Fruit fly (Drosophila melanogaster) whole organism, adult: ENCODE data around the gene CG14414.
A peak's percentile ranks its signal among the peaks of the same experiment; 100 is the strongest.

Experiments
- CG11617 ChIP-seq: fragments of 200-800 bp; sonication (Bioruptor generic); optimal IDR thresholded peaks from 2 replicates; lab custom pipeline; 2017; ENCODE audit warnings: mild to moderate bottlenecking, missing biosample characterization, missing genetic modification reagents, missing genetic modification characterization
- CG12768 ChIP-seq: fragments of 200-800 bp; sonication (Bioruptor generic); optimal IDR thresholded peaks from 2 replicates; lab custom pipeline; 2017; ENCODE audit warnings: missing biosample characterization, missing genetic modification characterization, mild to moderate bottlenecking, moderate library complexity, missing genetic modification reagents
- CG14711 ChIP-seq: fragments of 200-800 bp; sonication (Bioruptor generic); optimal IDR thresholded peaks from 2 replicates; lab custom pipeline; 2018; ENCODE audit warnings: missing biosample characterization, mild to moderate bottlenecking, missing genetic modification characterization, moderate library complexity
- CG1620 ChIP-seq: fragments of 200-800 bp; sonication (Bioruptor generic); optimal IDR thresholded peaks from 2 replicates; lab custom pipeline; 2016; ENCODE audit warnings: missing biosample characterization, missing genetic modification characterization
- CG33017 ChIP-seq: fragments of 200-800 bp; sonication (Bioruptor generic); optimal IDR thresholded peaks from 2 replicates; lab custom pipeline; 2018; ENCODE audit warnings: missing biosample characterization, mild to moderate bottlenecking, missing genetic modification characterization, moderate library complexity
- CG5204 ChIP-seq: fragments of 200-800 bp; sonication (Bioruptor generic); optimal IDR thresholded peaks from 2 replicates; lab custom pipeline; 2016; ENCODE audit warnings: missing biosample characterization, missing genetic modification characterization
- CG7045 ChIP-seq: fragments of 200-800 bp; sonication (Bioruptor generic); optimal IDR thresholded peaks from 2 replicates; lab custom pipeline; 2017; ENCODE audit warnings: missing biosample characterization, mild to moderate bottlenecking, missing genetic modification characterization
- CG7101 ChIP-seq: fragments of 200-800 bp; sonication (Bioruptor generic); optimal IDR thresholded peaks from 2 replicates; lab custom pipeline; 2018; ENCODE audit warnings: missing biosample characterization, mild to moderate bottlenecking, missing genetic modification characterization, moderate library complexity
- Clk ChIP-seq: fragments of 200-800 bp; sonication (Bioruptor generic); optimal IDR thresholded peaks from 2 replicates; lab custom pipeline; 2017; ENCODE audit warnings: missing biosample characterization, missing genetic modification characterization
- Crg-1 ChIP-seq: fragments of 200-800 bp; sonication (Bioruptor generic); optimal IDR thresholded peaks from 2 replicates; lab custom pipeline; 2016; ENCODE audit warnings: missing biosample characterization, missing genetic modification characterization
- Hr96 ChIP-seq: fragments of 200-800 bp; sonication (Bioruptor generic); optimal IDR thresholded peaks from 2 replicates; lab custom pipeline; 2016; ENCODE audit warnings: missing biosample characterization, missing genetic modification characterization
- Mnt ChIP-seq: fragments of 200-800 bp; sonication (Bioruptor generic); optimal IDR thresholded peaks from 2 replicates; lab custom pipeline; 2016; ENCODE audit warnings: missing biosample characterization, mild to moderate bottlenecking, missing genetic modification characterization
- bab1 ChIP-seq: fragments of 200-800 bp; sonication (Bioruptor generic); optimal IDR thresholded peaks from 3 replicates; lab custom pipeline; 2019; ENCODE audit warnings: missing biosample characterization, mild to moderate bottlenecking, missing genetic modification characterization, moderate library complexity
- cic ChIP-seq: fragments of 200-800 bp; sonication (Bioruptor generic); optimal IDR thresholded peaks from 2 replicates; lab custom pipeline; 2017; ENCODE audit warnings: missing biosample characterization, mild to moderate bottlenecking, missing genetic modification characterization, moderate library complexity
- cnc ChIP-seq, 2 experiments: fragments of >200 bp; optimal IDR thresholded peaks; 2 replicates each; lab custom pipeline; 2017
- kay ChIP-seq: fragments of 200-800 bp; sonication (Bioruptor generic); peaks from one replicate; lab custom pipeline; 2016; ENCODE audit warnings: missing biosample characterization, missing genetic modification characterization, borderline replicate concordance
- ovo ChIP-seq: fragments of 200-800 bp; sonication (Bioruptor generic); optimal IDR thresholded peaks from 2 replicates; lab custom pipeline; 2016; ENCODE audit warnings: missing biosample characterization, missing genetic modification characterization
- pad ChIP-seq: fragments of 200-800 bp; sonication (Bioruptor generic); optimal IDR thresholded peaks from 3 replicates; lab custom pipeline; 2017; ENCODE audit warnings: missing biosample characterization, missing genetic modification characterization, mild to moderate bottlenecking, moderate library complexity, missing genetic modification reagents
- tj ChIP-seq: fragments of 200-800 bp; sonication (Bioruptor generic); optimal IDR thresholded peaks from 3 replicates; lab custom pipeline; 2017; ENCODE audit warnings: missing biosample characterization, mild to moderate bottlenecking, missing genetic modification characterization, moderate library complexity
- toe ChIP-seq: fragments of 200-800 bp; sonication (Bioruptor generic); optimal IDR thresholded peaks from 2 replicates; lab custom pipeline; 2016; ENCODE audit warnings: missing biosample characterization, missing genetic modification characterization

The CG14414 gene

dm6 chrX:14580359-14580961, at the start of gene CG14414:
CG14414 (plus strand) TSS chrX:14580600.
- TF ChIP-seq Hr96 (no peak), cic (GFP tag; lab: Kevin White, UChicago) (no peak), kay (GFP tag; lab: Kevin White, UChicago) (no peak), ovo (GFP tag; lab: Kevin White, UChicago) (no peak), CG33017 (tag; lab: Kevin White, UChicago) (no peak), CG11617 (GFP tag; lab: Kevin White, UChicago) (no peak), cnc (optimal IDR thresholded peaks at IDR 0.05; lab: Kevin White, UChicago) (no peak), Crg-1 (GFP tag; lab: Kevin White, UChicago) (no peak), CG1620 (GFP tag; lab: Kevin White, UChicago) (no peak), bab1 (GFP tag; lab: Kevin White, UChicago) (no peak), CG14711 (tag; lab: Kevin White, UChicago) (no peak), tj (no peak), CG7101 (no peak), CG12768 (GFP tag; lab: Kevin White, UChicago) (no peak)

dm6 chrX:14582784-14583699, 2.6 kb downstream of the CG14414 start, which contains the start of the genes mRpS25 and nmdyn-D6:
mRpS25 (minus strand) TSS chrX:14582982.
nmdyn-D6 (plus strand) TSS chrX:14583677.
- TF ChIP-seq toe (GFP tag; lab: Kevin White, UChicago) (peak; percentile 53), kay (GFP tag; lab: Kevin White, UChicago) (peak; percentile 38), Clk (GFP tag; lab: Kevin White, UChicago) (no peak), CG7101 (no peak), pad (GFP tag; lab: Kevin White, UChicago) (no peak), CG5204 (GFP tag; lab: Kevin White, UChicago) (peak; percentile 14), CG14711 (tag; lab: Kevin White, UChicago) (no peak), Mnt (GFP tag; lab: Kevin White, UChicago) (no peak), bab1 (GFP tag; lab: Kevin White, UChicago) (no peak)

- TF ChIP-seq kay (GFP tag; lab: Kevin White, UChicago) (no peak), CG11617 (GFP tag; lab: Kevin White, UChicago) (no peak), CG5204 (GFP tag; lab: Kevin White, UChicago) (no peak), Crg-1 (GFP tag; lab: Kevin White, UChicago) (no peak), cic (GFP tag; lab: Kevin White, UChicago) (no peak), toe (GFP tag; lab: Kevin White, UChicago) (no peak), cnc (optimal IDR thresholded peaks at IDR 0.05; lab: Kevin White, UChicago) (no peak), Hr96 (no peak), Clk (GFP tag; lab: Kevin White, UChicago) (no peak), CG7101 (no peak), CG33017 (tag; lab: Kevin White, UChicago) (no peak), CG1620 (GFP tag; lab: Kevin White, UChicago) (no peak), CG7045 (GFP tag; lab: Kevin White, UChicago) (no peak)
Measured at dm6 chrX:14585263-14585662, 4.9 kb downstream of the CG14414 start.

- TF ChIP-seq kay (GFP tag; lab: Kevin White, UChicago) (peak; percentile 30), CG14711 (tag; lab: Kevin White, UChicago) (no peak), Mnt (GFP tag; lab: Kevin White, UChicago) (peak; percentile 22)
Measured at dm6 chrX:14588509-14588908, 8.1 kb downstream of the CG14414 start.

dm6 chrX:14588996-14589621, 8.7 kb downstream of the CG14414 start:
- TF ChIP-seq cic (GFP tag; lab: Kevin White, UChicago), result no peak
- no peak for TF ChIP-seq tj
- TF ChIP-seq toe (GFP tag; lab: Kevin White, UChicago), result no peak
- no peak for TF ChIP-seq CG33017 (tag; lab: Kevin White, UChicago)
- no peak for TF ChIP-seq CG1620 (GFP tag; lab: Kevin White, UChicago)
- no peak for TF ChIP-seq ovo (GFP tag; lab: Kevin White, UChicago)
- TF ChIP-seq CG11617 (GFP tag; lab: Kevin White, UChicago), result no peak
- no peak for TF ChIP-seq Mnt (GFP tag; lab: Kevin White, UChicago)
- no peak for TF ChIP-seq bab1 (GFP tag; lab: Kevin White, UChicago)
- TF ChIP-seq cnc (optimal IDR thresholded peaks at IDR 0.05; lab: Kevin White, UChicago), result no peak
- no peak for TF ChIP-seq Clk (GFP tag; lab: Kevin White, UChicago)
- no peak for TF ChIP-seq Crg-1 (GFP tag; lab: Kevin White, UChicago)
- no peak for TF ChIP-seq kay (GFP tag; lab: Kevin White, UChicago)
- no peak for TF ChIP-seq CG12768 (GFP tag; lab: Kevin White, UChicago)
- no peak for TF ChIP-seq Hr96
